Fruit fly (Drosophila melanogaster) whole organism, wandering third instar larva: ENCODE measurements around the gene slo.

Source experiments
- CG32264 ChIP-seq: fragments of 200-800 bp; sonication (Bioruptor generic); optimal IDR thresholded peaks from 2 replicates; lab custom pipeline; 2016; ENCODE audit warnings: missing biosample characterization, missing genetic modification characterization
- Dfd ChIP-seq: fragments of >200 bp; optimal IDR thresholded peaks from 2 replicates; lab custom pipeline; 2017; ENCODE audit warnings: missing biosample characterization, missing genetic modification characterization
- ey ChIP-seq: fragments of 200-800 bp; sonication (Bioruptor generic); optimal IDR thresholded peaks from 2 replicates; lab custom pipeline; 2016; ENCODE audit warnings: missing biosample characterization, missing genetic modification characterization
- fru ChIP-seq: fragments of 200-800 bp; sonication (Bioruptor generic); optimal IDR thresholded peaks from 3 replicates; lab custom pipeline; 2016; ENCODE audit warnings: missing biosample characterization, mild to moderate bottlenecking, missing genetic modification characterization
- psq ChIP-seq: fragments of 200-800 bp; sonication (Bioruptor generic); optimal IDR thresholded peaks from 3 replicates; lab custom pipeline; 2017; ENCODE audit warnings: missing biosample characterization, mild to moderate bottlenecking, missing genetic modification characterization, moderate library complexity

DNA sequence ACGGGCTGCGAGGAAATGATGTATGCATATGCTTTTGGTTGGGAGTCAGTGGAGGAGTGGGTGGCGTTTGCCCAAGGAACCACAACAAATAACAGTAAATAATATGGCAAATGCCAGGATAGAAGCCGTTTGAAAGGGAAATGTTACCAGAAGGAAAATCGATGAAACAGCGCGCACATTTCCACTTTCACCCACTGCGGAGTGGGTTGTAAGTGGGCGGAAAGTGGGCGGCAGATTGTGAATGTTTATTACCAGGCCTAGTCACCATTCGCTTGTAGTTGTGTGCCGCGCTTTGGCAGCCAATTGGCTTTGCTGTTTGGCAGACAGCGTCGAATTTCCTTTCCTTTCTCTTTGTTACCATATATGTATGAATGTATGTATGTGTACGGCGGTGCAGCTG lies 9.4 kb downstream of the slo start:
- TF ChIP-seq CG32264 (no peak), Dfd (no peak), fru (GFP tag; lab: Kevin White, UChicago) (no peak), psq (GFP tag; lab: Kevin White, UChicago) (no peak), ey (GFP tag; lab: Kevin White, UChicago) (no peak)
